Worm (Caenorhabditis elegans): ENCODE results near the gene F35G12.12.

F35G12.12 gene

ce11 chrIII:4612334-4612953, 30.8 kb downstream of the F35G12.12 start, which contains the start of gene sel-2 (continued):
- TF ChIP-seq mml-1 (tag; optimal IDR thresholded peaks at IDR 0.05) (no peak), ZK546.5 (tag; optimal IDR thresholded peaks at IDR 0.05) (no peak), pha-4 (tag; optimal IDR thresholded peaks at IDR 0.05) (peak; percentile 57), egl-27 (tag; optimal IDR thresholded peaks at IDR 0.05) (no peak), fos-1 (tag; optimal IDR thresholded peaks at IDR 0.05) (no peak), ztf-4 (tag; optimal IDR thresholded peaks at IDR 0.05) (no peak), nhr-77 (tag; optimal IDR thresholded peaks at IDR 0.05) (no peak), ceh-28 (tag; optimal IDR thresholded peaks at IDR 0.05) (no peak), ceh-82 (tag; optimal IDR thresholded peaks at IDR 0.05) (no peak)

DNA sequence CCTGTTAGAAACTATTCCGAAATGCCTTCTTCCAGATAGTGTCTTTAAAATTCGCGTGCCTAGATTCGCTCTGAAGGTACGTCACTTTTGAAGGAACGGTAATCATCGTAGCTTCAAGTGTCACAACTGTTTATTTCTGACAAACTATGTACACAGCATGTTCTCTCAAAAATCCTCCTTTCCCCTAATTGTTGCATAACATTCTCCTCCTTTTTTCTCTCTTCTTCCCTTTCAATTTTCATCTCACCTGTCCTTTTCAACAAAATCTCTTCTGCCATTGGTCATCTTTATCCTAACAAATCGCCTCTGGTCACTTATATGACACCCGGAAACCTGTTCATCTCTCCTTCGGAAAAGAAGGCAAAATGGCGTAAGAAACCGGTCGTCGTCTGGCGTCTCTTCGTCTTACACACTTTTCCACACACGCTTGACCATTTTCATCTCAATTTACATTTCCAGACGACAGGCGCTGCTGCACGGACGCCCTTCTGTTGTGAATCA, 34.5 kb downstream of the F35G12.12 start, which contains the start of gene lips-3:
lips-3 (plus strand) TSS at position 458 of the 501 bp plus-strand sequence.
- no peak for TF ChIP-seq ztf-11 (tag; optimal IDR thresholded peaks at IDR 0.05)
- peak; percentile 77 for TF ChIP-seq nhr-25 (tag; optimal IDR thresholded peaks at IDR 0.05)

DNA sequence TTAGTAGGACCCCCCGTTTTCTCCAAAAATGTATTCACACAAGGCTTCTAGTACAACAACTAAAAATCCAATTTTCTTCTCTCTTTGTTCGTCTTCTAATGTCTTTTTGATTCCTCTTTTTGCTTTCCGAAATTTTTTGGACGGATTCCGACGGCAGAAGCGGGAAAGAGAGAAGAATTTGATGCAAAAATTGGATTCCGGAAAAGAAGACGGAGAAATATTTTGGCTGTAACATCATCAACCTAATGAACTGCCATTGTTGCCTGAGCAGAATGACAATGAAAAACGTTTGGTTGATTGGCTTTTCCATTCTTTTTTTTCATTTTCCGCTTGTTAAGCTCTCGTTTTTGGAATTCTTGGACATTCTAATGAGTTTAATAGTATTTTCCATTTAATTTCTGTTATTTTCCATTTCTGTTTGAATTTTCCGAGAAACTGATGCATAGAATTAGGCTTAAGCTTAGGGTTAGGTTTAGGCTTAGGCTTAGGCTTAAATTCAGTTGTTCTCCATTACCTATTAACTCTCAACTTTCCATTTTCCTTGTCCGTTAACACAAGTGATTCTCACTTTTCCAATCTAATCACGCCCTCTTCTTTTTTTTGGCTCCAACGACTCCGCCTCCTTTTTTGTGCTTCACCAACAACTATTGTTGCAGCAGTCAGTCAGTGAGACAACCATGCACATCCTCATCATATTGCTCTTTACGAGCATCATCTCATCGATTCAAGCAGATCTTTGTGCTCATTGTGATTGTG, 41.0 kb downstream of the F35G12.12 start, which contains the start of gene lron-5:
lron-5 (plus strand) TSS at position 655 of the 756 bp plus-strand sequence.
- TF ChIP-seq fkh-2 (tag; optimal IDR thresholded peaks at IDR 0.05) (no peak), fkh-10 (GFP tag; optimal IDR thresholded peaks at IDR 0.05) (peak; percentile 60)

ce11 chrIII:4626148-4626922, 44.7 kb downstream of the F35G12.12 start:
- TF ChIP-seq nhr-77 (tag; optimal IDR thresholded peaks at IDR 0.05) (no peak), fkh-10 (GFP tag; optimal IDR thresholded peaks at IDR 0.05) (peak; percentile 93)

ce11 chrIII:4628165-4628564, 46.6 kb downstream of the F35G12.12 start, which contains the start of gene clec-151:
Gene clec-151, plus strand, starts transcription at chrIII:4628465.
- no peak for TF ChIP-seq hmg-11 (tag; optimal IDR thresholded peaks at IDR 0.05)
- no peak for TF ChIP-seq nhr-25 (tag; optimal IDR thresholded peaks at IDR 0.05)
- TF ChIP-seq ceh-28 (tag; optimal IDR thresholded peaks at IDR 0.05): no peak
- no peak for TF ChIP-seq ztf-11 (tag; optimal IDR thresholded peaks at IDR 0.05)
- no peak for TF ChIP-seq lin-39 (tag; optimal IDR thresholded peaks at IDR 0.05)
- no peak for TF ChIP-seq fkh-10 (GFP tag; optimal IDR thresholded peaks at IDR 0.05)
- no peak for TF ChIP-seq nhr-77 (tag; optimal IDR thresholded peaks at IDR 0.05)
- TF ChIP-seq mdl-1 (tag; optimal IDR thresholded peaks at IDR 0.05): no peak

Measured in whole organism, L3 larva.